Worm (Caenorhabditis elegans): ENCODE data around the gene srh-304.

ce11 chrV:17844106-17844505, 15.7 kb downstream of the srh-304 start, which contains the start of gene srh-286:
- TF ChIP-seq unc-62 (GFP tag; optimal IDR thresholded peaks at IDR 0.05) = no peak
- no peak for TF ChIP-seq lin-35 (GFP tag; optimal IDR thresholded peaks at IDR 0.05)
- TF ChIP-seq lin-39 (tag; optimal IDR thresholded peaks at IDR 0.05) = no peak
- TF ChIP-seq hpl-2 (GFP tag; optimal IDR thresholded peaks at IDR 0.05) = no peak
- TF ChIP-seq irx-1 (tag; optimal IDR thresholded peaks at IDR 0.05) = no peak
- no peak for TF ChIP-seq dpl-1 (GFP tag; optimal IDR thresholded peaks at IDR 0.05)
- TF ChIP-seq fos-1 (tag; optimal IDR thresholded peaks at IDR 0.05) = no peak
- no peak for TF ChIP-seq unc-98 (GFP tag; IDR thresholded peaks at IDR 0.05)
- TF ChIP-seq nhr-11 (tag; optimal IDR thresholded peaks at IDR 0.05) = no peak
- TF ChIP-seq elt-3 (tag; optimal IDR thresholded peaks at IDR 0.05) = no peak
- TF ChIP-seq snpc-4 (tag; optimal IDR thresholded peaks at IDR 0.05) = no peak
- no peak for TF ChIP-seq sox-4 (tag; optimal IDR thresholded peaks at IDR 0.05)
- no peak for TF ChIP-seq nhr-77 (tag; optimal IDR thresholded peaks at IDR 0.05)
- no peak for TF ChIP-seq efl-1 (optimal IDR thresholded peaks at IDR 0.05)
- no peak for TF ChIP-seq efl-1 (GFP tag; optimal IDR thresholded peaks at IDR 0.05 in 1 of 2)

All from whole organism, L1 larva.